Worm (Caenorhabditis elegans): ENCODE data around the gene dhs-6.

The dhs-6 gene

ce11 chrII:5654215-5654614 lies 35.1 kb upstream of the dhs-6 start, which contains the start of gene F59E12.1:
Gene F59E12.1, plus strand, starts transcription at chrII:5654515.
- TF ChIP-seq M03D4.4 (tag; optimal IDR thresholded peaks at IDR 0.05) (no peak), flh-1 (GFP tag; optimal IDR thresholded peaks at IDR 0.05) (no peak), mep-1 (tag; optimal IDR thresholded peaks at IDR 0.05) (no peak), sem-2 (GFP tag; optimal IDR thresholded peaks at IDR 0.05) (no peak), ceh-39 (tag; optimal IDR thresholded peaks at IDR 0.05) (no peak), nhr-2 (tag; optimal IDR thresholded peaks at IDR 0.05) (no peak), tbx-8 (GFP tag; optimal IDR thresholded peaks at IDR 0.05) (no peak), mab-5 (tag; optimal IDR thresholded peaks at IDR 0.05) (no peak), zip-8 (tag; optimal IDR thresholded peaks at IDR 0.05) (no peak), nhr-237 (tag; optimal IDR thresholded peaks at IDR 0.05) (no peak), ham-2 (GFP tag; optimal IDR thresholded peaks at IDR 0.05) (no peak), nhr-76 (tag; optimal IDR thresholded peaks at IDR 0.05) (no peak), lin-32 (GFP tag; optimal IDR thresholded peaks at IDR 0.05) (no peak), snpc-4 (tag; optimal IDR thresholded peaks at IDR 0.05) (no peak), elt-1 (tag; optimal IDR thresholded peaks at IDR 0.05; ENCODE audit: borderline replicate concordance, insufficient read depth) (no peak), ces-1 (GFP tag; optimal IDR thresholded peaks at IDR 0.05) (no peak), ztf-11 (tag; optimal IDR thresholded peaks at IDR 0.05) (no peak)

- no peak for TF ChIP-seq drap-1 (GFP tag; optimal IDR thresholded peaks at IDR 0.05)
- TF ChIP-seq hlh-1 (tag; optimal IDR thresholded peaks at IDR 0.05): no peak
- no peak for TF ChIP-seq cnd-1 (tag; optimal IDR thresholded peaks at IDR 0.05)
- no peak for TF ChIP-seq mls-2 (tag; optimal IDR thresholded peaks at IDR 0.05)
- TF ChIP-seq ceh-43 (GFP tag; optimal IDR thresholded peaks at IDR 0.05): no peak
- no peak for TF ChIP-seq ham-2 (GFP tag; optimal IDR thresholded peaks at IDR 0.05)
- TF ChIP-seq unc-120 (tag; optimal IDR thresholded peaks at IDR 0.05; ENCODE audit: poor library complexity, severe bottlenecking): no peak
- no peak for TF ChIP-seq ztf-11 (tag; optimal IDR thresholded peaks at IDR 0.05)
- TF ChIP-seq unc-39 (tag; optimal IDR thresholded peaks at IDR 0.05): no peak
- no peak for TF ChIP-seq nhr-2 (tag; optimal IDR thresholded peaks at IDR 0.05)
- no peak for TF ChIP-seq lsy-2 (tag; optimal IDR thresholded peaks at IDR 0.05)
Observed at ce11 chrII:5652334-5652733, 33.2 kb upstream of the dhs-6 start, which contains the start of gene bli-2. Gene bli-2, minus strand, starts transcription at chrII:5652434.

- TF ChIP-seq zip-8 (tag; optimal IDR thresholded peaks at IDR 0.05) (no peak), lsy-2 (tag; optimal IDR thresholded peaks at IDR 0.05) (no peak), ceh-43 (GFP tag; optimal IDR thresholded peaks at IDR 0.05) (no peak), ceh-39 (tag; optimal IDR thresholded peaks at IDR 0.05) (no peak), ztf-11 (tag; optimal IDR thresholded peaks at IDR 0.05) (no peak), elt-1 (tag; optimal IDR thresholded peaks at IDR 0.05; ENCODE audit: borderline replicate concordance, insufficient read depth) (no peak), lin-32 (GFP tag; optimal IDR thresholded peaks at IDR 0.05) (no peak)
Observed at ce11 chrII:5651426-5651825, 32.3 kb upstream of the dhs-6 start.

DNA sequence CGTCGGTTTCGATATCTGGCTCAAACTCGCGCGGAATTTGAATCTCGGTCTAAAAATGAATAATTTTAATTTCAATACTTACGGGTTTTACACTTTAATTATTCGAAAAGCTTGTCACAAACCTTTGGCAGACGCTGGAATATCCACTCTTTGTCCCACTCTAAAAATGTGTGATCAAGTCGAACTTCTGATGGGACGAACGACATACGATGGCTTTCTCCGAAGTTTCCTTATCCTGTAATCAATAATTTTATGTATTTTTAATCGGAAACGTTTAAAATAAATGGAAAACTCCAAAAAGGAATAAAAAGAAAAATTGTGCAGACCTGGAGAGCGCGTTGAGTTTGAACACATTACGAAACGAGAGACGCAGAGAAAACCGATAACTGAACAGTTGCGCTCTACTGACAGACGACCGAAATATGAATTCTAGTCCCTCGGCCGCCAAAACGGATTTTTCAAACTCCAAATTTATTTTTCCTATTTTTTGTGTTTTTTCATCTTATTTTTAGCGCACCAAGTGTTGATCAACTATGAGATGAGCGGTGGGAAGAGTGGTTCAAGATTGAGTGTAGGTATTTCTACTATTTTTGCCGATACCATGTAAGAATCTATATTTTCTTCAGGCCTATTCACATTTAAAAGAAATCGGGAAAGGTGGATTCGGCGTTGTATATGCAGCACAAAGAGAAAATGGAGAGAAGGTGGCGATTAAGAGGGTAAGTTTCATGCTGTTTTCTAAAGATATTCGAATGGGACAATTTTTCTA lies 30.3 kb upstream of the dhs-6 start, which contains the start of the genes sam-4, F59E12.17 and zyg-1:
sam-4 (minus strand) TSS at position 51 of the 769 bp plus-strand sequence.
F59E12.17 (minus strand) TSS at position 235 of the 769 bp plus-strand sequence.
zyg-1 (plus strand) TSS at position 513 of the 769 bp plus-strand sequence.
- TF ChIP-seq sem-2 (GFP tag; optimal IDR thresholded peaks at IDR 0.05) (no peak), cnd-1 (tag; optimal IDR thresholded peaks at IDR 0.05) (no peak), mep-1 (tag; optimal IDR thresholded peaks at IDR 0.05) (peak; percentile 88), mab-5 (tag; optimal IDR thresholded peaks at IDR 0.05) (no peak), tbx-8 (GFP tag; optimal IDR thresholded peaks at IDR 0.05) (no peak), lin-32 (GFP tag; optimal IDR thresholded peaks at IDR 0.05) (no peak), elt-3 (tag; optimal IDR thresholded peaks at IDR 0.05) (no peak), ceh-39 (tag; optimal IDR thresholded peaks at IDR 0.05) (peak; percentile 96), ztf-11 (tag; optimal IDR thresholded peaks at IDR 0.05) (no peak), pha-4 (tag; optimal IDR thresholded peaks at IDR 0.05) (peak; percentile 28), lin-13 (tag; optimal IDR thresholded peaks at IDR 0.05) (peak; percentile 6), flh-1 (GFP tag; optimal IDR thresholded peaks at IDR 0.05) (no peak), mls-2 (tag; optimal IDR thresholded peaks at IDR 0.05) (no peak), sptf-1 (tag; optimal IDR thresholded peaks at IDR 0.05) (peak; percentile 32), nhr-28 (tag; optimal IDR thresholded peaks at IDR 0.05) (no peak), nhr-12 (tag; optimal IDR thresholded peaks at IDR 0.05) (no peak), unc-39 (tag; optimal IDR thresholded peaks at IDR 0.05) (no peak), nhr-76 (tag; optimal IDR thresholded peaks at IDR 0.05) (no peak), ceh-43 (GFP tag; optimal IDR thresholded peaks at IDR 0.05) (no peak), hlh-1 (tag; optimal IDR thresholded peaks at IDR 0.05) (peak; percentile 76), unc-62 (GFP tag; optimal IDR thresholded peaks at IDR 0.05) (peak; percentile 1), lsy-2 (tag; optimal IDR thresholded peaks at IDR 0.05) (peak; percentile 80), nhr-237 (tag; optimal IDR thresholded peaks at IDR 0.05) (peak; percentile 40), nhr-2 (tag; optimal IDR thresholded peaks at IDR 0.05) (peak; percentile 23), ces-1 (GFP tag; optimal IDR thresholded peaks at IDR 0.05) (no peak), snpc-4 (tag; optimal IDR thresholded peaks at IDR 0.05) (no peak)

All from whole organism, mixed stage, embryonic.